Worm (Caenorhabditis elegans): ENCODE measurements around the gene ttll-12.

- TF ChIP-seq T26A8.4 (GFP tag; IDR thresholded peaks at IDR 0.05) (no peak), egl-27 (tag; optimal IDR thresholded peaks at IDR 0.05) (no peak), pqm-1 (tag; optimal IDR thresholded peaks at IDR 0.05) (no peak), ces-1 (GFP tag; optimal IDR thresholded peaks at IDR 0.05) (no peak), mep-1 (tag; optimal IDR thresholded peaks at IDR 0.05) (no peak), nhr-11 (tag; optimal IDR thresholded peaks at IDR 0.05) (no peak), ama-1 (optimal IDR thresholded peaks at IDR 0.05) (no peak), set-16 (GFP tag; IDR thresholded peaks at IDR 0.05) (no peak), ctbp-1 (GFP tag; IDR thresholded peaks at IDR 0.05) (no peak), nhr-48 (tag; optimal IDR thresholded peaks at IDR 0.05) (no peak)
Observed at ce11 chrII:9289127-9289526, 49.7 kb upstream of the ttll-12 start.

All from whole organism, L4 larva.